Fruit fly (Drosophila melanogaster): ENCODE measurements around the gene CG1486.
A peak's percentile ranks its signal among the peaks of the same experiment; 100 is the strongest.

Gene CG1486

DNA sequence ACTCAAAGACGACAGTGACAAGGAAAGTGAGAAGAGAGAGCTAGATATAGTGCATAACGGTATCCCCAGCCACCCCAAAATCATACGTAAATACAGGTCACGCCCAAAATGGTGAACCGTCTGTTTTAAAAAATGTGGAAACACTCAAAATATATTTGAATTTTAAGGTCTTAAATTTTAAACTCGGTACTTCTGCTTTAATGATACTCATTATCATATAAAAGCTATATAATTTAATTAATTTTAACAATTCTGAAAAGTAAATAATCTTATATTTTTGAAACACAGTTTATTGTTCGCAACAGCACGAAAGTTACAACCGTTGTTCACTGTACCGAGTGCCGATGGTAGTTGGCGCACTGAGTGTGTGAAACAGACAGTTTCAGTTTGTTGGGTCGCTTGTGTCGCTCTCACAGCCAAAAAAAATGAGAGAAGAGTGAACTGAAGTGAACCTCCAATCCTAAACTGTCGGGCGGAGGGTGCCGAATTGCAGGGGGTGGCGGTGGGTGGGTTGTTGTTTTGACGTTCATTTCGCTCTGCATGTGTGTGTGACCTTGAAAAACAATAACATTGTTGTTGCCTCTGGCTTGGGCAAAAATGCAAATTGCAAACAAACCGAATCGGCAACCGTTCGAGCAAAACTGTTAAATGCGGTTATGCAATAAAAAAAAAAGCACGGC is 42.6 kb downstream of the CG1486 start (continued):
- TF ChIP-seq CG32772 (GFP tag; IDR thresholded peaks at IDR 0.05) (peak; percentile 87), repo (GFP tag; optimal IDR thresholded peaks at IDR 0.05) (peak; percentile 41), zfh1 (GFP tag; IDR thresholded peaks at IDR 0.05) (peak; percentile 81), Asciz (GFP tag; optimal IDR thresholded peaks at IDR 0.05) (peak; percentile 88), CG11695 (GFP tag; IDR thresholded peaks at IDR 0.05) (peak; percentile 88), Antp (GFP tag; optimal IDR thresholded peaks at IDR 0.05) (peak; percentile 40), CG10267 (tag; optimal IDR thresholded peaks at IDR 0.05) (peak; percentile 86), pum (GFP tag; optimal IDR thresholded peaks at IDR 0.05) (peak; percentile 30), Trl (optimal IDR thresholded peaks at IDR 0.05) (peak; percentile 9 to 27), Trl (GFP tag; optimal IDR thresholded peaks at IDR 0.05) (peak; percentile 24), CG2875 (GFP tag; optimal IDR thresholded peaks at IDR 0.05) (peak; percentile 81), ato (GFP tag; IDR thresholded peaks at IDR 0.05; ENCODE audit: partially characterized antibody) (no peak), CG15601 (tag; optimal IDR thresholded peaks at IDR 0.05) (peak; percentile 92), CG34422 (GFP tag; IDR thresholded peaks at IDR 0.05) (peak; percentile 88), CG7786 (GFP tag; optimal IDR thresholded peaks at IDR 0.05) (peak; percentile 8), bcd (GFP tag; optimal IDR thresholded peaks at IDR 0.05) (peak; percentile 95), CG15696 (tag; optimal IDR thresholded peaks at IDR 0.05) (peak; percentile 83), CG10147 (GFP tag; optimal IDR thresholded peaks at IDR 0.05) (peak; percentile 93), CG7839 (tag; optimal IDR thresholded peaks at IDR 0.05) (peak; percentile 96), CG7745 (tag; optimal IDR thresholded peaks at IDR 0.05) (no peak), CG10462 (GFP tag; optimal IDR thresholded peaks at IDR 0.05) (peak; percentile 78), CG4328 (GFP tag; optimal IDR thresholded peaks at IDR 0.05) (peak; percentile 92), CG1603 (tag; optimal IDR thresholded peaks at IDR 0.05) (peak; percentile 46), aop (GFP tag; IDR thresholded peaks at IDR 0.05) (no peak), nerfin-2 (GFP tag; IDR thresholded peaks at IDR 0.05; ENCODE audit: partially characterized antibody) (no peak), zfh2 (GFP tag; optimal IDR thresholded peaks at IDR 0.05) (peak; percentile 34), seq (GFP tag; IDR thresholded peaks at IDR 0.05) (peak; percentile 91), hb (GFP tag; IDR thresholded peaks at IDR 0.05; ENCODE audit: partially characterized antibody) (no peak), NC2α (GFP tag; optimal IDR thresholded peaks at IDR 0.05) (no peak), Mes4 (GFP tag; optimal IDR thresholded peaks at IDR 0.05) (no peak), caup (GFP tag; optimal IDR thresholded peaks at IDR 0.05; ENCODE audit: severe bottlenecking) (peak; percentile 90), eyg (GFP tag; optimal IDR thresholded peaks at IDR 0.05) (no peak), chm (GFP tag; IDR thresholded peaks at IDR 0.05) (no peak; the same call in 1 of the 2 replicates), CG3838 (GFP tag; optimal IDR thresholded peaks at IDR 0.05) (no peak), CG13296 (GFP tag; optimal IDR thresholded peaks at IDR 0.05) (peak; percentile 96), CG33213 (GFP tag; optimal IDR thresholded peaks at IDR 0.05) (peak; percentile 31), TFAM (GFP tag; optimal IDR thresholded peaks at IDR 0.05) (peak; percentile 33), E2f1 (GFP tag; IDR thresholded peaks at IDR 0.05) (peak; percentile 88), chif (GFP tag; optimal IDR thresholded peaks at IDR 0.05) (peak; percentile 4 to 62), Bgb (GFP tag; IDR thresholded peaks at IDR 0.05; ENCODE audit: partially characterized antibody) (no peak), tin (GFP tag; optimal IDR thresholded peaks at IDR 0.05) (peak; percentile 89), twi (tag; optimal IDR thresholded peaks at IDR 0.05) (peak; percentile 84), CG5245 (GFP tag; optimal IDR thresholded peaks at IDR 0.05) (peak; percentile 61), ind (GFP tag; optimal IDR thresholded peaks at IDR 0.05) (peak; percentile 89), CG31388 (GFP tag; optimal IDR thresholded peaks at IDR 0.05) (peak; percentile 72), Dref (GFP tag; IDR thresholded peaks at IDR 0.05) (no peak), CG7987 (GFP tag; optimal IDR thresholded peaks at IDR 0.05) (peak; percentile 55), zen (tag; optimal IDR thresholded peaks at IDR 0.05) (peak; percentile 74), CG10274 (GFP tag; optimal IDR thresholded peaks at IDR 0.05) (peak; percentile 74), CoRest (tag; optimal IDR thresholded peaks at IDR 0.05) (peak; percentile 96)
